Worm (Caenorhabditis elegans): ENCODE measurements around the gene mrps-5.

mrps-5 gene

ce11 chrV:12563187-12563586 is at the start of gene mrps-5:
mrps-5 (plus strand) TSS chrV:12563487.
- TF ChIP-seq F49E8.2 (tag; optimal IDR thresholded peaks at IDR 0.05; ENCODE audit: insufficient read depth): no peak
- no peak for TF ChIP-seq ceh-40 (GFP tag; IDR thresholded peaks at IDR 0.05)
- TF ChIP-seq lin-26 (GFP tag; IDR thresholded peaks at IDR 0.05): no peak
- TF ChIP-seq ztf-26 (tag; optimal IDR thresholded peaks at IDR 0.05): no peak
- no peak for TF ChIP-seq die-1 (tag; optimal IDR thresholded peaks at IDR 0.05)
- TF ChIP-seq egl-18 (GFP tag; IDR thresholded peaks at IDR 0.05): no peak
- no peak for TF ChIP-seq ztf-18 (tag; optimal IDR thresholded peaks at IDR 0.05)
- TF ChIP-seq B0019.2 (GFP tag; conservative IDR thresholded peaks at IDR 0.05): no peak
- no peak for TF ChIP-seq D2030.7 (GFP tag; IDR thresholded peaks at IDR 0.05)
- no peak for TF ChIP-seq snpc-4 (GFP tag; optimal IDR thresholded peaks at IDR 0.05)
- TF ChIP-seq snpc-4 (tag; optimal IDR thresholded peaks at IDR 0.05): no peak
- TF ChIP-seq Y67H2A.10 (GFP tag; conservative IDR thresholded peaks at IDR 0.05): no peak

- TF ChIP-seq ceh-91 (GFP tag; IDR thresholded peaks at IDR 0.05) (no peak), F33H1.4 (GFP tag; IDR thresholded peaks at IDR 0.05) (no peak), cebp-1 (GFP tag; IDR thresholded peaks at IDR 0.05) (peak; percentile 79), cebp-1 (tag; optimal IDR thresholded peaks at IDR 0.05) (peak; percentile 93), Y53F4B.3 (GFP tag; IDR thresholded peaks at IDR 0.05) (no peak), xnd-1 (tag; optimal IDR thresholded peaks at IDR 0.05) (no peak), ama-1 (optimal IDR thresholded peaks at IDR 0.05) (no peak), ama-1 (GFP tag; optimal IDR thresholded peaks at IDR 0.05) (no peak), egrh-3 (GFP tag; IDR thresholded peaks at IDR 0.05) (no peak), nhr-80 (tag; optimal IDR thresholded peaks at IDR 0.05) (peak; percentile 35), F57C9.4 (tag; optimal IDR thresholded peaks at IDR 0.05) (no peak), hlh-26 (GFP tag; conservative IDR thresholded peaks at IDR 0.05) (no peak), B0019.2 (GFP tag; conservative IDR thresholded peaks at IDR 0.05) (no peak)
Measured at ce11 chrV:12513900-12514299, 49.4 kb upstream of the mrps-5 start.

- TF ChIP-seq nfya-2 (GFP tag; IDR thresholded peaks at IDR 0.05) (no peak), unc-62 (GFP tag; optimal IDR thresholded peaks at IDR 0.05) (peak; percentile 10)
Measured at ce11 chrV:12517148-12517547, 46.1 kb upstream of the mrps-5 start, which contains the start of gene cal-1. cal-1 (minus strand) TSS chrV:12517248.

- TF ChIP-seq ZK185.1 (tag; optimal IDR thresholded peaks at IDR 0.05; ENCODE audit: poor library complexity, severe bottlenecking): no peak
- TF ChIP-seq unc-130 (GFP tag; optimal IDR thresholded peaks at IDR 0.05): no peak
- no peak for TF ChIP-seq bed-2 (GFP tag; IDR thresholded peaks at IDR 0.05)
- no peak for TF ChIP-seq somi-1 (GFP tag; optimal IDR thresholded peaks at IDR 0.05)
- no peak for TF ChIP-seq sptf-2 (GFP tag; optimal IDR thresholded peaks at IDR 0.05)
- TF ChIP-seq F33H1.4 (GFP tag; IDR thresholded peaks at IDR 0.05): no peak
- TF ChIP-seq ztf-18 (tag; optimal IDR thresholded peaks at IDR 0.05): no peak
- TF ChIP-seq mel-28 (tag; optimal IDR thresholded peaks at IDR 0.05; ENCODE audit: borderline replicate concordance): no peak
Measured at ce11 chrV:12517757-12518156, 45.5 kb upstream of the mrps-5 start.

- TF ChIP-seq F23B12.7 (tag; optimal IDR thresholded peaks at IDR 0.05; ENCODE audit: insufficient read depth): no peak
- no peak for TF ChIP-seq let-607 (tag; optimal IDR thresholded peaks at IDR 0.05)
- TF ChIP-seq attf-5 (GFP tag; optimal IDR thresholded peaks at IDR 0.05): no peak
- peak; percentile 30 for TF ChIP-seq K12H6.12 (tag; optimal IDR thresholded peaks at IDR 0.05)
- no peak for TF ChIP-seq Y67H2A.10 (GFP tag; conservative IDR thresholded peaks at IDR 0.05)
- TF ChIP-seq nhr-80 (tag; optimal IDR thresholded peaks at IDR 0.05): no peak
- TF ChIP-seq C17E4.6 (GFP tag; IDR thresholded peaks at IDR 0.05): no peak
- peak; percentile 19 for TF ChIP-seq ztf-22 (GFP tag; optimal IDR thresholded peaks at IDR 0.05)
Measured at ce11 chrV:12518770-12519169, 44.5 kb upstream of the mrps-5 start.
